Worm (Caenorhabditis elegans) whole organism, L4/young adult: ENCODE data around the gene T28A11.18.

Experiments
- W03F9.2 ChIP-seq: fragments of 150-350 bp; optimal IDR thresholded peaks from 2 replicates; lab custom pipeline; 2014; ENCODE audit warnings: missing biosample characterization, missing genetic modification characterization
- dao-5 ChIP-seq: sonication (generic microtip); optimal IDR thresholded peaks from 2 replicates; lab custom pipeline; 2016; ENCODE audit warnings: missing genotype, missing genetic modification characterization, moderate library complexity, missing compliant biosample characterization
- him-1 ChIP-seq: sonication (generic microtip); optimal IDR thresholded peaks from 2 replicates; lab custom pipeline; 2016; ENCODE audit warnings: missing genotype, missing genetic modification reagents, missing genetic modification characterization, missing compliant biosample characterization

The T28A11.18 gene

ce11 chrV:3256051-3256450 lies 11.8 kb downstream of the T28A11.18 start, which contains the start of gene srt-63:
TSS of gene srt-63 (minus strand) at chrV:3256151.
- TF ChIP-seq him-1 (tag; lab: Kevin White, UChicago) (no peak), dao-5 (tag; lab: Kevin White, UChicago) (no peak), W03F9.2 (tag; lab: Kevin White, UChicago) (no peak)

ce11 chrV:3250153-3250552 lies 17.7 kb downstream of the T28A11.18 start, which contains the start of gene T28A11.13:
TSS of gene T28A11.13 (minus strand) at chrV:3250253.
- TF ChIP-seq him-1 (tag; lab: Kevin White, UChicago) (no peak), dao-5 (tag; lab: Kevin White, UChicago) (no peak), W03F9.2 (tag; lab: Kevin White, UChicago) (no peak)

- no peak for TF ChIP-seq dao-5 (tag; lab: Kevin White, UChicago)
- no peak for TF ChIP-seq W03F9.2 (tag; lab: Kevin White, UChicago)
- TF ChIP-seq him-1 (tag; lab: Kevin White, UChicago): no peak
These were observed 20.3 kb downstream of the T28A11.18 start, which contains the start of gene srj-8 for ce11 chrV:3247515-3247914. TSS of gene srj-8 (plus strand) at chrV:3247815.

ce11 chrV:3244703-3245102 lies 23.1 kb downstream of the T28A11.18 start, which contains the start of gene srj-7:
TSS of gene srj-7 (plus strand) at chrV:3245003.
- no peak for TF ChIP-seq dao-5 (tag; lab: Kevin White, UChicago)
- TF ChIP-seq him-1 (tag; lab: Kevin White, UChicago): no peak
- TF ChIP-seq W03F9.2 (tag; lab: Kevin White, UChicago): no peak

- TF ChIP-seq him-1 (tag; lab: Kevin White, UChicago): no peak
- no peak for TF ChIP-seq dao-5 (tag; lab: Kevin White, UChicago)
- no peak for TF ChIP-seq W03F9.2 (tag; lab: Kevin White, UChicago)
These were observed 24.9 kb downstream of the T28A11.18 start, which contains the start of gene gst-23 for ce11 chrV:3242984-3243383. TSS of gene gst-23 (plus strand) at chrV:3243284.

ce11 chrV:3241175-3241574 lies 26.7 kb downstream of the T28A11.18 start, which contains the start of gene srj-11:
TSS of gene srj-11 (plus strand) at chrV:3241424.
- TF ChIP-seq dao-5 (tag; lab: Kevin White, UChicago) (no peak), him-1 (tag; lab: Kevin White, UChicago) (no peak), W03F9.2 (tag; lab: Kevin White, UChicago) (no peak)

- TF ChIP-seq him-1 (tag; lab: Kevin White, UChicago) (no peak), dao-5 (tag; lab: Kevin White, UChicago) (no peak), W03F9.2 (tag; lab: Kevin White, UChicago) (no peak)
These were observed 31.2 kb downstream of the T28A11.18 start, which contains the start of the genes K08D9.9 and str-16 for ce11 chrV:3236610-3237009. TSS of gene K08D9.9 (minus strand) at chrV:3236710. TSS of gene str-16 (plus strand) at chrV:3236875.

- TF ChIP-seq dao-5 (tag; lab: Kevin White, UChicago): no peak
- TF ChIP-seq W03F9.2 (tag; lab: Kevin White, UChicago): no peak
- no peak for TF ChIP-seq him-1 (tag; lab: Kevin White, UChicago)
These were observed 33.0 kb downstream of the T28A11.18 start, which contains the start of gene K08D9.6 for ce11 chrV:3234887-3235286. TSS of gene K08D9.6 (minus strand) at chrV:3234987.

ce11 chrV:3230597-3230996 lies 37.3 kb downstream of the T28A11.18 start, which contains the start of gene K08D9.10:
TSS of gene K08D9.10 (plus strand) at chrV:3230897.
- TF ChIP-seq W03F9.2 (tag; lab: Kevin White, UChicago) (no peak), him-1 (tag; lab: Kevin White, UChicago) (no peak)

- no peak for TF ChIP-seq dao-5 (tag; lab: Kevin White, UChicago)
- no peak for TF ChIP-seq W03F9.2 (tag; lab: Kevin White, UChicago)
- TF ChIP-seq him-1 (tag; lab: Kevin White, UChicago): no peak
These were observed 37.7 kb downstream of the T28A11.18 start for ce11 chrV:3230150-3230549.

ce11 chrV:3227373-3227772 lies 40.5 kb downstream of the T28A11.18 start, which contains the start of gene K08D9.2:
TSS of gene K08D9.2 (plus strand) at chrV:3227673.
- TF ChIP-seq W03F9.2 (tag; lab: Kevin White, UChicago): no peak
- TF ChIP-seq dao-5 (tag; lab: Kevin White, UChicago): no peak
- no peak for TF ChIP-seq him-1 (tag; lab: Kevin White, UChicago)

ce11 chrV:3218604-3219003 lies 49.2 kb downstream of the T28A11.18 start:
- TF ChIP-seq dao-5 (tag; lab: Kevin White, UChicago) (no peak), him-1 (tag; lab: Kevin White, UChicago) (no peak), W03F9.2 (tag; lab: Kevin White, UChicago) (no peak)
